Worm (Caenorhabditis elegans) whole organism, midembryonic: ENCODE results near the gene nas-33.

Experiments
- T22C8.4 ChIP-seq: fragments of 200-800 bp; sonication (Bioruptor generic); IDR thresholded peaks from 2 replicates; pipeline ENCODE4 v1.3.6; 2022; ENCODE audit warnings: missing genetic modification characterization, missing compliant biosample characterization
- cog-1 ChIP-seq: sonication (generic microtip); optimal IDR thresholded peaks from 2 replicates; lab custom pipeline; 2016; ENCODE audit warnings: missing genetic modification characterization, missing compliant biosample characterization
- flt-1 ChIP-seq: fragments of 200-800 bp; sonication (Bioruptor generic); IDR thresholded peaks from 2 replicates; pipeline ENCODE4 v1.3.6; 2022; ENCODE audit warnings: missing genetic modification characterization, missing compliant biosample characterization
- klf-2 ChIP-seq: fragments of 200-800 bp; sonication (Bioruptor generic); conservative IDR thresholded peaks from 2 replicates; pipeline ENCODE4 v1.3.6; 2022; ENCODE audit warnings: missing genetic modification reagents, missing genetic modification characterization, missing compliant biosample characterization
- ref-1 ChIP-seq: fragments of 200-800 bp; sonication (Bioruptor generic); conservative IDR thresholded peaks from 2 replicates; pipeline ENCODE4 v1.3.6; 2022; ENCODE audit warnings: missing genetic modification reagents, missing genetic modification characterization, missing compliant biosample characterization
- tab-1 ChIP-seq: fragments of 200-800 bp; sonication (Bioruptor generic); IDR thresholded peaks from 2 replicates; pipeline ENCODE4 v1.3.6; 2022; ENCODE audit warnings: missing genetic modification characterization, missing compliant biosample characterization
- ztf-29 ChIP-seq: fragments of 200-800 bp; sonication (Bioruptor generic); IDR thresholded peaks from 2 replicates; pipeline ENCODE4 v1.3.6; 2022; ENCODE audit warnings: missing genetic modification reagents, missing genetic modification characterization, missing compliant biosample characterization

- TF ChIP-seq ref-1 (GFP tag; lab: Robert Waterston, UW) = no peak
- TF ChIP-seq cog-1 (tag; lab: Kevin White, UChicago) = no peak
- no peak for TF ChIP-seq T22C8.4 (GFP tag; lab: Robert Waterston, UW)
- TF ChIP-seq flt-1 (GFP tag; lab: Robert Waterston, UW) = no peak
- TF ChIP-seq klf-2 = no peak
- TF ChIP-seq tab-1 (GFP tag; lab: Robert Waterston, UW) = no peak
- TF ChIP-seq ztf-29 (GFP tag; lab: Robert Waterston, UW) = no peak
Observed at ce11 chrX:6467462-6467861, 12.4 kb upstream of the nas-33 start, which contains the start of gene C15B12.3.
